Worm (Caenorhabditis elegans): ENCODE results near the gene B0334.10.

B0334.10 gene

ce11 chrII:11545299-11545951, 27.1 kb downstream of the B0334.10 start, which contains the start of gene dnj-13:
TSS of gene dnj-13 (plus strand) at chrII:11545701.
- TF ChIP-seq rnt-1 (tag; optimal IDR thresholded peaks at IDR 0.05) (peak; percentile 88), unc-62 (GFP tag; optimal IDR thresholded peaks at IDR 0.05) (no peak), nhr-84 (tag; optimal IDR thresholded peaks at IDR 0.05) (no peak), ceh-63 (GFP tag; optimal IDR thresholded peaks at IDR 0.05) (no peak), ces-1 (GFP tag; optimal IDR thresholded peaks at IDR 0.05) (no peak), alr-1 (tag; optimal IDR thresholded peaks at IDR 0.05; ENCODE audit: borderline replicate concordance) (no peak), nhr-237 (tag; optimal IDR thresholded peaks at IDR 0.05) (peak; percentile 92), snu-23 (GFP tag; optimal IDR thresholded peaks at IDR 0.05) (peak; percentile 100), C34B4.2 (tag; optimal IDR thresholded peaks at IDR 0.05) (peak; percentile 50), hlh-17 (GFP tag; optimal IDR thresholded peaks at IDR 0.05; ENCODE audit: borderline replicate concordance) (no peak), blmp-1 (tag; optimal IDR thresholded peaks at IDR 0.05) (peak; percentile 87), lin-13 (GFP tag; optimal IDR thresholded peaks at IDR 0.05) (peak; percentile 93), lin-35 (GFP tag; optimal IDR thresholded peaks at IDR 0.05) (peak; percentile 85 to 89), ceh-82 (tag; optimal IDR thresholded peaks at IDR 0.05) (peak; percentile 92 to 97 (median 94)), Y116A8C.19 (tag; optimal IDR thresholded peaks at IDR 0.05; ENCODE audit: borderline replicate concordance) (no peak), unc-98 (GFP tag; IDR thresholded peaks at IDR 0.05) (peak; percentile 50; the same call in 1 of the 2 replicates), nhr-20 (tag; optimal IDR thresholded peaks at IDR 0.05) (peak; percentile 99), nhr-11 (tag; optimal IDR thresholded peaks at IDR 0.05) (peak; percentile 78), vab-15 (tag; optimal IDR thresholded peaks at IDR 0.05) (peak; percentile 67), ama-1 (optimal IDR thresholded peaks at IDR 0.05) (peak; percentile 0), zag-1 (tag; optimal IDR thresholded peaks at IDR 0.05) (no peak), fkh-8 (tag; optimal IDR thresholded peaks at IDR 0.05) (peak; percentile 99), ceh-88 (GFP tag; IDR thresholded peaks at IDR 0.05) (peak; percentile 92), fos-1 (tag; optimal IDR thresholded peaks at IDR 0.05) (peak; percentile 85), sox-4 (tag; optimal IDR thresholded peaks at IDR 0.05) (peak; percentile 83), C04F5.9 (tag; optimal IDR thresholded peaks at IDR 0.05) (peak; percentile 86), lir-3 (tag; optimal IDR thresholded peaks at IDR 0.05; ENCODE audit: poor library complexity) (peak; percentile 85), lin-39 (tag; optimal IDR thresholded peaks at IDR 0.05) (peak; percentile 77), xbp-1 (tag; optimal IDR thresholded peaks at IDR 0.05) (peak; percentile 96), snpc-4 (tag; optimal IDR thresholded peaks at IDR 0.05) (peak; percentile 80), nhr-85 (tag) (peak; percentile 98), nhr-12 (tag; optimal IDR thresholded peaks at IDR 0.05) (no peak), sptf-1 (tag; optimal IDR thresholded peaks at IDR 0.05) (no peak), zip-4 (GFP tag; optimal IDR thresholded peaks at IDR 0.05) (peak; percentile 93), pag-3 (tag; optimal IDR thresholded peaks at IDR 0.05; ENCODE audit: borderline replicate concordance, insufficient read depth) (no peak), grh-1 (GFP tag; IDR thresholded peaks at IDR 0.05) (peak; percentile 95), mep-1 (tag; optimal IDR thresholded peaks at IDR 0.05) (peak; percentile 98), tbx-2 (tag; optimal IDR thresholded peaks at IDR 0.05) (peak; percentile 95), irx-1 (tag; optimal IDR thresholded peaks at IDR 0.05) (peak; percentile 93), nhr-76 (tag; optimal IDR thresholded peaks at IDR 0.05) (peak; percentile 64), pax-3 (tag; optimal IDR thresholded peaks at IDR 0.05) (peak; percentile 95), nhr-71 (tag; optimal IDR thresholded peaks at IDR 0.05) (peak; percentile 98), lin-15B (tag; optimal IDR thresholded peaks at IDR 0.05) (peak; percentile 84), ztf-11 (tag; optimal IDR thresholded peaks at IDR 0.05) (peak in 1 of 2 experiments; percentile 88), lsy-2 (tag; optimal IDR thresholded peaks at IDR 0.05) (peak; percentile 91), aly-2 (tag; optimal IDR thresholded peaks at IDR 0.05) (peak; percentile 74), elt-3 (tag; optimal IDR thresholded peaks at IDR 0.05) (peak in 3 of 6 experiments; percentile 79 to 93 (median 85)), mab-9 (GFP tag; IDR thresholded peaks at IDR 0.05) (peak; percentile 96), ceh-90 (tag; optimal IDR thresholded peaks at IDR 0.05) (peak; percentile 30), unc-130 (tag; optimal IDR thresholded peaks at IDR 0.05) (peak; percentile 81), isw-1 (GFP tag; IDR thresholded peaks at IDR 0.05) (peak; percentile 95), mef-2 (tag; optimal IDR thresholded peaks at IDR 0.05) (peak; percentile 40)

Data from whole organism, L1 larva.